Worm (Caenorhabditis elegans) whole organism, L2 larva: ENCODE measurements around the gene F49H6.12.

Experiments
- Y55F3AM.14 ChIP-seq: fragments of 200-800 bp; sonication (Bioruptor generic); optimal IDR thresholded peaks from 2 replicates; lab custom pipeline; 2018; ENCODE audit warnings: mild to moderate bottlenecking, missing genetic modification characterization, missing compliant biosample characterization
- alr-1 ChIP-seq: fragments of 150-350 bp; optimal IDR thresholded peaks from 2 replicates; lab custom pipeline; 2014; ENCODE audit warnings: missing biosample characterization, missing genetic modification characterization
- aly-2 ChIP-seq: fragments of 150-350 bp; optimal IDR thresholded peaks from 2 replicates; lab custom pipeline; 2014; ENCODE audit warnings: missing biosample characterization, missing genetic modification characterization
- ama-1 ChIP-seq: fragments of 150-350 bp; optimal IDR thresholded peaks from 2 replicates; lab custom pipeline; 2018; ENCODE audit warnings: inconsistent platforms
- fos-1 ChIP-seq: fragments of 150-350 bp; optimal IDR thresholded peaks from 2 replicates; lab custom pipeline; 2014; ENCODE audit warnings: missing biosample characterization, missing genetic modification characterization
- mdl-1 ChIP-seq, 2 experiments: fragments of 150-350 bp in 1 of 2; sonication (generic microtip) in 1 of 2; optimal IDR thresholded peaks; 2 replicates each; lab custom pipeline; 2017; ENCODE audit warnings: missing biosample characterization in 2 of 2, missing genetic modification characterization in 2 of 2
- nhr-237 ChIP-seq: fragments of 150-350 bp; optimal IDR thresholded peaks from 2 replicates; lab custom pipeline; 2014; ENCODE audit warnings: missing biosample characterization, missing genetic modification characterization
- nhr-77 ChIP-seq: fragments of 150-350 bp; optimal IDR thresholded peaks from 2 replicates; lab custom pipeline; 2014; ENCODE audit warnings: missing biosample characterization, missing genetic modification characterization
- skn-1 ChIP-seq: sonication (generic microtip); optimal IDR thresholded peaks from 2 replicates; lab custom pipeline; 2017; ENCODE audit warnings: missing biosample characterization, missing genetic modification characterization
- unc-39 ChIP-seq: fragments of 150-350 bp; optimal IDR thresholded peaks from 2 replicates; lab custom pipeline; 2014; ENCODE audit warnings: missing biosample characterization, missing genetic modification characterization
- unc-62 ChIP-seq: fragments of 150-350 bp; optimal IDR thresholded peaks from 2 replicates; lab custom pipeline; 2014; ENCODE audit warnings: missing biosample characterization, missing genetic modification reagents, missing genetic modification characterization
- ztf-11 ChIP-seq: sonication (generic microtip); optimal IDR thresholded peaks from 2 replicates; lab custom pipeline; 2017; ENCODE audit warnings: missing biosample characterization, missing genetic modification characterization
- ztf-4 ChIP-seq: fragments of 150-350 bp; optimal IDR thresholded peaks from 2 replicates; lab custom pipeline; 2014; ENCODE audit warnings: missing biosample characterization, missing genetic modification characterization

ce11 chrV:17014050-17014449 lies 7.2 kb downstream of the F49H6.12 start, which contains the start of gene clc-13:
- no peak for TF ChIP-seq skn-1 (tag; lab: Kevin White, UChicago)
- no peak for TF ChIP-seq ztf-4 (tag; lab: Kevin White, UChicago)
- TF ChIP-seq unc-39 (tag; lab: Kevin White, UChicago): no peak
- no peak for TF ChIP-seq mdl-1 (tag; optimal IDR thresholded peaks at IDR 0.05; lab: Kevin White, UChicago)
- no peak for TF ChIP-seq unc-62
- TF ChIP-seq ztf-11 (tag; lab: Kevin White, UChicago): no peak
- no peak for TF ChIP-seq nhr-237
- no peak for TF ChIP-seq alr-1
- TF ChIP-seq aly-2 (tag; lab: Kevin White, UChicago): no peak
- no peak for TF ChIP-seq nhr-77 (tag; lab: Kevin White, UChicago)
- no peak for TF ChIP-seq Y55F3AM.14 (GFP tag; lab: Kevin White, UChicago)
- TF ChIP-seq fos-1 (tag; lab: Kevin White, UChicago): peak; percentile 81
- no peak for TF ChIP-seq ama-1 (lab: Kevin White, UChicago)
